Worm (Caenorhabditis elegans) whole organism, mixed stage, embryonic: ENCODE measurements around the gene F35E12.2.

Experiments used
- M03D4.4 ChIP-seq: sonication (generic microtip); optimal IDR thresholded peaks from 2 replicates; lab custom pipeline; 2017; ENCODE audit warnings: mild to moderate bottlenecking, missing genetic modification characterization, missing compliant biosample characterization
- bed-3 ChIP-seq: fragments of 200-800 bp; sonication (Bioruptor generic); optimal IDR thresholded peaks from 3 replicates; lab custom pipeline; 2018; ENCODE audit warnings: mild to moderate bottlenecking, missing genetic modification characterization, moderate library complexity, missing compliant biosample characterization
- blmp-1 ChIP-seq: fragments of 150-350 bp; optimal IDR thresholded peaks from 2 replicates; lab custom pipeline; 2014; ENCODE audit warnings: missing biosample characterization, missing genetic modification characterization
- ceh-39 ChIP-seq: fragments of 150-350 bp; optimal IDR thresholded peaks from 2 replicates; lab custom pipeline; 2014; ENCODE audit warnings: missing biosample characterization, missing genetic modification characterization
- ceh-43 ChIP-seq: fragments of 200-800 bp; sonication (Bioruptor generic); optimal IDR thresholded peaks from 2 replicates; lab custom pipeline; 2018; ENCODE audit warnings: mild to moderate bottlenecking, missing genetic modification characterization, moderate library complexity, missing compliant biosample characterization
- ceh-83 ChIP-seq: fragments of 200-800 bp; sonication (Bioruptor generic); optimal IDR thresholded peaks from 2 replicates; lab custom pipeline; 2018; ENCODE audit warnings: mild to moderate bottlenecking, missing genetic modification characterization, missing compliant biosample characterization
- ces-1 ChIP-seq: fragments of 150-350 bp; optimal IDR thresholded peaks from 2 replicates; lab custom pipeline; 2014; ENCODE audit warnings: missing biosample characterization, missing genetic modification reagents, missing genetic modification characterization
- drap-1 ChIP-seq: fragments of 200-800 bp; sonication (Bioruptor generic); optimal IDR thresholded peaks from 3 replicates; lab custom pipeline; 2018; ENCODE audit warnings: mild to moderate bottlenecking, missing genetic modification characterization, missing compliant biosample characterization
- elt-1 ChIP-seq: sonication (generic microtip); optimal IDR thresholded peaks from 2 replicates; lab custom pipeline; 2017; ENCODE audit warnings: missing genetic modification characterization, mild to moderate bottlenecking, missing compliant biosample characterization, antibody characterized with exemption, moderate library complexity, borderline replicate concordance; ENCODE audit not compliant: insufficient read depth
- elt-3 ChIP-seq: fragments of 150-350 bp; optimal IDR thresholded peaks from 2 replicates; lab custom pipeline; 2014; ENCODE audit warnings: missing biosample characterization, missing genetic modification characterization
- flh-1 ChIP-seq: fragments of 200-800 bp; sonication (Bioruptor generic); optimal IDR thresholded peaks from 2 replicates; lab custom pipeline; 2018; ENCODE audit warnings: mild to moderate bottlenecking, missing genetic modification characterization, moderate library complexity, missing compliant biosample characterization
- ham-2 ChIP-seq: fragments of 200-800 bp; sonication (Bioruptor generic); optimal IDR thresholded peaks from 2 replicates; lab custom pipeline; 2018; ENCODE audit warnings: mild to moderate bottlenecking, missing genetic modification characterization, missing compliant biosample characterization
- hlh-1 ChIP-seq: fragments of 150-350 bp; optimal IDR thresholded peaks from 2 replicates; lab custom pipeline; 2014; ENCODE audit warnings: missing biosample characterization, missing genetic modification reagents, missing genetic modification characterization
- lin-13 ChIP-seq: fragments of 150-350 bp; optimal IDR thresholded peaks from 2 replicates; lab custom pipeline; 2014; ENCODE audit warnings: missing biosample characterization, missing genetic modification characterization
- lin-32 ChIP-seq: fragments of 200-800 bp; sonication (Bioruptor generic); optimal IDR thresholded peaks from 2 replicates; lab custom pipeline; 2018; ENCODE audit warnings: mild to moderate bottlenecking, missing genetic modification characterization, missing compliant biosample characterization
- lsy-2 ChIP-seq: fragments of 150-350 bp; optimal IDR thresholded peaks from 2 replicates; lab custom pipeline; 2014; ENCODE audit warnings: missing biosample characterization, missing genetic modification characterization
- mab-5 ChIP-seq: fragments of 150-350 bp; optimal IDR thresholded peaks from 2 replicates; lab custom pipeline; 2014; ENCODE audit warnings: missing biosample characterization, missing genetic modification characterization
- mep-1 ChIP-seq: fragments of 150-350 bp; optimal IDR thresholded peaks from 2 replicates; lab custom pipeline; 2017; ENCODE audit warnings: missing biosample characterization, missing genetic modification reagents, missing genetic modification characterization, inconsistent platforms
- mls-2 ChIP-seq: sonication (generic microtip); optimal IDR thresholded peaks from 2 replicates; lab custom pipeline; 2016; ENCODE audit warnings: mild to moderate bottlenecking, missing genetic modification characterization, moderate library complexity, missing compliant biosample characterization
- nhr-12 ChIP-seq: fragments of 150-350 bp; optimal IDR thresholded peaks from 2 replicates; lab custom pipeline; 2014; ENCODE audit warnings: missing biosample characterization, missing genetic modification characterization
- nhr-2 ChIP-seq: fragments of 150-350 bp; optimal IDR thresholded peaks from 2 replicates; lab custom pipeline; 2014; ENCODE audit warnings: missing biosample characterization, missing genetic modification characterization
- nhr-237 ChIP-seq: fragments of 150-350 bp; optimal IDR thresholded peaks from 2 replicates; lab custom pipeline; 2014; ENCODE audit warnings: missing biosample characterization, missing genetic modification characterization
- nhr-28 ChIP-seq: fragments of 150-350 bp; optimal IDR thresholded peaks from 2 replicates; lab custom pipeline; 2014; ENCODE audit warnings: missing biosample characterization, missing genetic modification characterization
- pha-4 ChIP-seq: fragments of 150-350 bp; optimal IDR thresholded peaks from 2 replicates; lab custom pipeline; 2018; ENCODE audit warnings: missing biosample characterization, missing genetic modification reagents, missing genetic modification characterization
- snpc-4 ChIP-seq: fragments of 150-350 bp; optimal IDR thresholded peaks from 2 replicates; lab custom pipeline; 2014; ENCODE audit warnings: missing biosample characterization, missing genetic modification characterization
- sptf-1 ChIP-seq: sonication (generic microtip); optimal IDR thresholded peaks from 2 replicates; lab custom pipeline; 2017; ENCODE audit warnings: mild to moderate bottlenecking, missing genetic modification characterization, moderate library complexity, missing compliant biosample characterization
- tbx-8 ChIP-seq: fragments of 200-800 bp; sonication (Bioruptor generic); optimal IDR thresholded peaks from 2 replicates; lab custom pipeline; 2018; ENCODE audit warnings: mild to moderate bottlenecking, missing genetic modification characterization, moderate library complexity, missing compliant biosample characterization
- unc-120 ChIP-seq: sonication (generic microtip); optimal IDR thresholded peaks from 2 replicates; lab custom pipeline; 2017; ENCODE audit warnings: missing genetic modification characterization, missing compliant biosample characterization; ENCODE audit not compliant: poor library complexity, severe bottlenecking
- unc-62 ChIP-seq: fragments of 150-350 bp; optimal IDR thresholded peaks from 2 replicates; lab custom pipeline; 2014; ENCODE audit warnings: missing biosample characterization, missing genetic modification reagents, missing genetic modification characterization
- zip-8 ChIP-seq: fragments of 150-350 bp; optimal IDR thresholded peaks from 2 replicates; lab custom pipeline; 2014; ENCODE audit warnings: missing biosample characterization, missing genetic modification characterization
- ztf-11 ChIP-seq: fragments of 150-350 bp; optimal IDR thresholded peaks from 2 replicates; lab custom pipeline; 2014; ENCODE audit warnings: missing biosample characterization, missing genetic modification characterization

F35E12.2 gene

ce11 chrV:13739901-13740300 is 15.2 kb upstream of the F35E12.2 start:
- TF ChIP-seq M03D4.4 (tag; lab: Kevin White, UChicago) (no peak), mls-2 (tag; lab: Kevin White, UChicago) (no peak), sptf-1 (tag; lab: Kevin White, UChicago) (no peak), ceh-43 (no peak), pha-4 (no peak), flh-1 (GFP tag; lab: Kevin White, UChicago) (no peak), ztf-11 (tag; lab: Kevin White, UChicago) (no peak), nhr-2 (tag; lab: Kevin White, UChicago) (no peak), bed-3 (GFP tag; lab: Kevin White, UChicago) (no peak), unc-120 (tag; lab: Kevin White, UChicago) (no peak), ces-1 (GFP tag; lab: Kevin White, UChicago) (no peak), zip-8 (tag; lab: Kevin White, UChicago) (no peak), snpc-4 (tag; lab: Kevin White, UChicago) (no peak), nhr-237 (tag; lab: Kevin White, UChicago) (no peak)
- TF ChIP-seq, all 35 proteins: peak for 0

ce11 chrV:13738374-13738773 is 13.7 kb upstream of the F35E12.2 start, which contains the start of gene irg-5:
TSS of gene irg-5 (minus strand) at chrV:13738474.
- TF ChIP-seq ceh-43 (no peak), blmp-1 (tag; lab: Kevin White, UChicago) (no peak), unc-62 (GFP tag; lab: Kevin White, UChicago) (no peak)

ce11 chrV:13736147-13736546 is 11.5 kb upstream of the F35E12.2 start, which contains the start of gene F35E12.6:
TSS of gene F35E12.6 (minus strand) at chrV:13736247.
- TF ChIP-seq mls-2 (tag; lab: Kevin White, UChicago) = no peak
- no peak for TF ChIP-seq mep-1 (tag; lab: Kevin White, UChicago)
- no peak for TF ChIP-seq ceh-39
- TF ChIP-seq M03D4.4 (tag; lab: Kevin White, UChicago) = no peak
- no peak for TF ChIP-seq pha-4
- TF ChIP-seq nhr-237 (tag; lab: Kevin White, UChicago) = no peak
- TF ChIP-seq hlh-1 (tag; lab: Kevin White, UChicago) = no peak
- no peak for TF ChIP-seq flh-1 (GFP tag; lab: Kevin White, UChicago)
- TF ChIP-seq ztf-11 (tag; lab: Kevin White, UChicago) = no peak
- no peak for TF ChIP-seq drap-1
- no peak for TF ChIP-seq lin-13 (tag; lab: Kevin White, UChicago)
- TF ChIP-seq elt-1 = no peak
- TF ChIP-seq nhr-2 (tag; lab: Kevin White, UChicago) = no peak
- no peak for TF ChIP-seq elt-3
- no peak for TF ChIP-seq lsy-2 (tag; lab: Kevin White, UChicago)
- TF ChIP-seq ham-2 (GFP tag; lab: Kevin White, UChicago) = no peak
- no peak for TF ChIP-seq ceh-83
- TF ChIP-seq lin-32 (GFP tag; lab: Kevin White, UChicago) = no peak

ce11 chrV:13730762-13731161 is 6.1 kb upstream of the F35E12.2 start, which contains the start of gene dct-17:
TSS of gene dct-17 (minus strand) at chrV:13730784.
- no peak for TF ChIP-seq nhr-28 (tag; lab: Kevin White, UChicago)
- TF ChIP-seq lin-13 (tag; lab: Kevin White, UChicago) = no peak
- no peak for TF ChIP-seq mab-5
- TF ChIP-seq, all 35 proteins: peak for 0

- TF ChIP-seq drap-1 (no peak), mls-2 (tag; lab: Kevin White, UChicago) (no peak), ces-1 (GFP tag; lab: Kevin White, UChicago) (no peak), ceh-83 (no peak), mep-1 (tag; lab: Kevin White, UChicago) (no peak), lin-32 (GFP tag; lab: Kevin White, UChicago) (no peak), elt-1 (no peak), snpc-4 (tag; lab: Kevin White, UChicago) (no peak), nhr-12 (no peak)
These were observed 893 bp upstream of the F35E12.2 start, which contains the start of gene fbxa-181 for ce11 chrV:13725574-13725973. TSS of gene fbxa-181 (plus strand) at chrV:13725874.

ce11 chrV:13716531-13716930 is 8.2 kb downstream of the F35E12.2 start, which contains the start of gene T01D3.6:
TSS of gene T01D3.6 (plus strand) at chrV:13716824.
- TF ChIP-seq M03D4.4 (tag; lab: Kevin White, UChicago) = no peak
- no peak for TF ChIP-seq unc-62 (GFP tag; lab: Kevin White, UChicago)
- no peak for TF ChIP-seq elt-3
- no peak for TF ChIP-seq tbx-8 (GFP tag; lab: Kevin White, UChicago)
